Fruit fly (Drosophila melanogaster): Measurements from ENCODE around the gene prc.

dm6 chr3L:11921213-11921612 is 44.7 kb downstream of the prc start, which contains the start of gene CG11588:
- no peak for TF ChIP-seq br (GFP tag; optimal IDR thresholded peaks at IDR 0.05)
- TF ChIP-seq psq (GFP tag; optimal IDR thresholded peaks at IDR 0.05), result no peak
- TF ChIP-seq pan (optimal IDR thresholded peaks at IDR 0.05), result no peak
- TF ChIP-seq usp (GFP tag; optimal IDR thresholded peaks at IDR 0.05), result no peak
- no peak for TF ChIP-seq brk (GFP tag; optimal IDR thresholded peaks at IDR 0.05)
- no peak for TF ChIP-seq CrebA (GFP tag; optimal IDR thresholded peaks at IDR 0.05; ENCODE audit: borderline replicate concordance)
- TF ChIP-seq Dfd (GFP tag; optimal IDR thresholded peaks at IDR 0.05), result no peak
- no peak for TF ChIP-seq h (GFP tag; optimal IDR thresholded peaks at IDR 0.05)
- no peak for TF ChIP-seq sage (GFP tag; optimal IDR thresholded peaks at IDR 0.05)
- TF ChIP-seq HLH106 (tag; optimal IDR thresholded peaks at IDR 0.05), result no peak
- no peak for TF ChIP-seq CG32264 (GFP tag; optimal IDR thresholded peaks at IDR 0.05)

Measured in whole organism, wandering third instar larva.